Fruit fly (Drosophila melanogaster) whole organism, embryonic: ENCODE data around the gene Sam-S.
A peak's percentile ranks its signal among the peaks of the same experiment; 100 is the strongest.

Source experiments
- Abd-B ChIP-seq: fragments of 200-800 bp; sonication (Bioruptor generic); optimal IDR thresholded peaks from 2 replicates; lab custom pipeline; 2018; ENCODE audit warnings: missing biosample characterization, mild to moderate bottlenecking, missing genetic modification characterization, moderate library complexity
- Aef1 ChIP-seq: fragments of 200-800 bp; sonication (Bioruptor generic); IDR thresholded peaks from 3 replicates; pipeline ENCODE4 v1.3.6; 2022; ENCODE audit warnings: missing biosample characterization, missing genetic modification characterization
- BEAF-32 ChIP-seq: fragments of 200-800 bp; sonication (Bioruptor generic); optimal IDR thresholded peaks from 3 replicates; lab custom pipeline; 2017; ENCODE audit warnings: missing biosample characterization, missing genetic modification characterization, mild to moderate bottlenecking, moderate library complexity, missing genetic modification reagents
- CG10209 ChIP-seq: fragments of 200-800 bp; sonication (Bioruptor generic); optimal IDR thresholded peaks from 3 replicates; lab custom pipeline; 2017; ENCODE audit warnings: missing biosample characterization, mild to moderate bottlenecking, missing genetic modification characterization, missing genetic modification reagents
- CG11398 ChIP-seq: fragments of 200-800 bp; sonication (Bioruptor generic); optimal IDR thresholded peaks from 2 replicates; lab custom pipeline; 2016; ENCODE audit warnings: missing biosample characterization, missing genetic modification characterization
- CG12155 ChIP-seq: fragments of 200-800 bp; sonication (Bioruptor generic); optimal IDR thresholded peaks from 3 replicates; lab custom pipeline; 2016; ENCODE audit warnings: missing biosample characterization, missing genetic modification characterization
- CG12659 ChIP-seq: fragments of 200-800 bp; sonication (Bioruptor generic); optimal IDR thresholded peaks from 3 replicates; lab custom pipeline; 2017; ENCODE audit warnings: mild to moderate bottlenecking, missing biosample characterization, missing genetic modification reagents, missing genetic modification characterization
- CG15479 ChIP-seq: fragments of 200-800 bp; sonication (Bioruptor generic); optimal IDR thresholded peaks from 3 replicates; lab custom pipeline; 2019; ENCODE audit warnings: missing biosample characterization, mild to moderate bottlenecking, missing genetic modification characterization, moderate library complexity
- CG16863 ChIP-seq: fragments of 200-800 bp; sonication (Bioruptor generic); optimal IDR thresholded peaks from 3 replicates; lab custom pipeline; 2016; ENCODE audit warnings: missing biosample characterization, missing genetic modification characterization
- CG17829 ChIP-seq: fragments of 200-800 bp; optimal IDR thresholded peaks from 2 replicates; lab custom pipeline; 2019; ENCODE audit warnings: missing biosample characterization, mild to moderate bottlenecking, missing genetic modification characterization, moderate library complexity
- CG18599 ChIP-seq: fragments of 200-800 bp; sonication (Bioruptor generic); optimal IDR thresholded peaks from 3 replicates; lab custom pipeline; 2017; ENCODE audit warnings: missing biosample characterization, missing genetic modification characterization, mild to moderate bottlenecking, moderate library complexity, missing genetic modification reagents
- CG2120 ChIP-seq: fragments of 200-800 bp; sonication (Bioruptor generic); optimal IDR thresholded peaks from 3 replicates; lab custom pipeline; 2016; ENCODE audit warnings: missing biosample characterization, missing genetic modification characterization
- CG31388 ChIP-seq: fragments of 200-800 bp; sonication (Bioruptor generic); optimal IDR thresholded peaks from 2 replicates; lab custom pipeline; 2016; ENCODE audit warnings: missing biosample characterization, missing genetic modification characterization
- CG34224 ChIP-seq: fragments of 200-800 bp; sonication (Bioruptor generic); IDR thresholded peaks from 3 replicates; pipeline ENCODE4 v1.3.6; 2022; ENCODE audit warnings: missing biosample characterization, missing genetic modification characterization; ENCODE audit not compliant: partially characterized antibody
- CG4328 ChIP-seq: fragments of 200-800 bp; sonication (Bioruptor generic); optimal IDR thresholded peaks from 3 replicates; lab custom pipeline; 2017; ENCODE audit warnings: missing biosample characterization, missing genetic modification reagents, missing genetic modification characterization
- CG7372 ChIP-seq: fragments of 200-800 bp; sonication (Bioruptor generic); IDR thresholded peaks from 2 replicates; pipeline ENCODE4 v1.3.6; 2022; ENCODE audit warnings: missing biosample characterization, missing genetic modification characterization
- Dbx ChIP-seq: fragments of 200-800 bp; sonication (Bioruptor generic); IDR thresholded peaks from 3 replicates; pipeline ENCODE4 v1.3.6; 2022; ENCODE audit warnings: missing biosample characterization, missing genetic modification characterization
- Dek ChIP-seq: fragments of 200-800 bp; sonication (Bioruptor generic); optimal IDR thresholded peaks from 3 replicates; lab custom pipeline; 2019; ENCODE audit warnings: missing biosample characterization, mild to moderate bottlenecking, missing genetic modification characterization, moderate library complexity
- Dip2 ChIP-seq: fragments of 200-800 bp; sonication (Bioruptor generic); IDR thresholded peaks from 2 replicates; pipeline ENCODE4 v1.3.6; 2022; ENCODE audit warnings: missing biosample characterization, missing genetic modification characterization
- Doc2 ChIP-seq: fragments of 200-800 bp; sonication (Bioruptor generic); IDR thresholded peaks from 2 replicates; pipeline ENCODE4 v1.3.6; 2022; ENCODE audit warnings: missing biosample characterization, missing genetic modification characterization
- GATAe ChIP-seq: fragments of 200-800 bp; sonication (Bioruptor generic); conservative IDR thresholded peaks from 2 replicates; pipeline ENCODE4 v1.3.6; 2022; ENCODE audit warnings: missing biosample characterization, missing genetic modification characterization
- Hr78 ChIP-seq, 2 experiments: fragments of 200-800 bp in 1 of 2; fragments of >200 bp in 1 of 2; sonication (Bioruptor generic) in 1 of 2; optimal IDR thresholded peaks; 2 replicates each; lab custom pipeline; 2017 to 2019; ENCODE audit warnings: missing biosample characterization in 2 of 2, missing genetic modification characterization in 2 of 2, mild to moderate bottlenecking in 1 of 2, moderate library complexity in 1 of 2
- Jarid2 ChIP-seq: fragments of 200-800 bp; sonication (Bioruptor generic); optimal IDR thresholded peaks from 3 replicates; lab custom pipeline; 2017; ENCODE audit warnings: mild to moderate bottlenecking, missing biosample characterization, missing genetic modification reagents, missing genetic modification characterization
- Lhr ChIP-seq: fragments of 200-800 bp; sonication (Bioruptor generic); optimal IDR thresholded peaks from 3 replicates; lab custom pipeline; 2017; ENCODE audit warnings: mild to moderate bottlenecking, missing biosample characterization, missing genetic modification reagents, missing genetic modification characterization
- Oli ChIP-seq: fragments of 200-800 bp; sonication (Bioruptor generic); optimal IDR thresholded peaks from 2 replicates; lab custom pipeline; 2018; ENCODE audit warnings: missing biosample characterization, mild to moderate bottlenecking, missing genetic modification characterization, moderate library complexity
- Rfx ChIP-seq: fragments of 200-800 bp; sonication (Bioruptor generic); IDR thresholded peaks from 2 replicates; pipeline ENCODE4 v1.3.6; 2022; ENCODE audit warnings: missing biosample characterization, missing genetic modification characterization
- Sox100B ChIP-seq: fragments of 200-800 bp; sonication (Bioruptor generic); optimal IDR thresholded peaks from 3 replicates; lab custom pipeline; 2018; ENCODE audit warnings: missing biosample characterization, mild to moderate bottlenecking, missing genetic modification characterization
- Sry-δ ChIP-seq: fragments of 200-800 bp; sonication (Bioruptor generic); optimal IDR thresholded peaks from 2 replicates; lab custom pipeline; 2016; ENCODE audit warnings: missing biosample characterization, missing genetic modification characterization
- Ssrp ChIP-seq: fragments of 200-800 bp; sonication (Bioruptor generic); optimal IDR thresholded peaks from 2 replicates; lab custom pipeline; 2018; ENCODE audit warnings: missing biosample characterization, mild to moderate bottlenecking, missing genetic modification characterization, moderate library complexity
- bab2 ChIP-seq: fragments of 200-800 bp; sonication (Bioruptor generic); optimal IDR thresholded peaks from 2 replicates; lab custom pipeline; 2016; ENCODE audit warnings: missing biosample characterization, missing genetic modification characterization
- cad ChIP-seq: fragments of >200 bp; optimal IDR thresholded peaks from 2 replicates; lab custom pipeline; 2017; ENCODE audit warnings: missing biosample characterization, missing genetic modification characterization
- corto ChIP-seq: fragments of 200-800 bp; sonication (Bioruptor generic); optimal IDR thresholded peaks from 2 replicates; lab custom pipeline; 2016; ENCODE audit warnings: missing biosample characterization, mild to moderate bottlenecking, missing genetic modification characterization, moderate library complexity
- dan ChIP-seq: fragments of 200-800 bp; sonication (Bioruptor generic); IDR thresholded peaks from 2 replicates; pipeline ENCODE4 v1.3.6; 2022; ENCODE audit warnings: missing biosample characterization, missing genetic modification characterization
- dysf ChIP-seq: fragments of 200-800 bp; sonication (Bioruptor generic); IDR thresholded peaks from 3 replicates; pipeline ENCODE4 v1.3.6; 2022; ENCODE audit warnings: missing biosample characterization, missing genetic modification characterization
- gem ChIP-seq: fragments of 200-800 bp; sonication (Bioruptor generic); optimal IDR thresholded peaks from 2 replicates; lab custom pipeline; 2019; ENCODE audit warnings: missing biosample characterization, mild to moderate bottlenecking, missing genetic modification characterization, moderate library complexity
- lilli ChIP-seq: fragments of 200-800 bp; sonication (Bioruptor generic); optimal IDR thresholded peaks from 3 replicates; lab custom pipeline; 2016; ENCODE audit warnings: missing biosample characterization, missing genetic modification characterization
- odd ChIP-seq: fragments of 200-800 bp; sonication (Bioruptor generic); optimal IDR thresholded peaks from 2 replicates; lab custom pipeline; 2017; ENCODE audit warnings: missing biosample characterization, mild to moderate bottlenecking, missing genetic modification characterization
- pan ChIP-seq, 4 experiments: fragments of >200 bp in 3 of 4; fragments of 200-800 bp in 1 of 4; sonication (Bioruptor generic) in 1 of 4; optimal IDR thresholded peaks in 3 of 4; IDR thresholded peaks in 1 of 4; 2 replicates each; pipeline versions ENCODE4 v1.3.6 to Lab custom; 2017 to 2022; ENCODE audit warnings: missing biosample characterization in 2 of 4, missing genetic modification characterization in 2 of 4, mixed read lengths in 1 of 4
- peb ChIP-seq: fragments of 200-800 bp; sonication (Bioruptor generic); IDR thresholded peaks from 2 replicates; pipeline ENCODE4 v1.3.6; 2022; ENCODE audit warnings: missing biosample characterization, missing genetic modification characterization
- pita ChIP-seq: fragments of 200-800 bp; sonication (Bioruptor generic); optimal IDR thresholded peaks from 2 replicates; lab custom pipeline; 2017; ENCODE audit warnings: missing biosample characterization, mild to moderate bottlenecking, missing genetic modification characterization
- sens-2 ChIP-seq: fragments of 200-800 bp; sonication (Bioruptor generic); IDR thresholded peaks from 2 replicates; pipeline ENCODE4 v1.3.6; 2022; ENCODE audit warnings: missing biosample characterization, missing genetic modification characterization
- sim ChIP-seq: fragments of 200-800 bp; sonication (Bioruptor generic); IDR thresholded peaks from 2 replicates; pipeline ENCODE4 v1.3.6; 2022; ENCODE audit warnings: missing biosample characterization, missing genetic modification characterization
- sob ChIP-seq: fragments of 200-800 bp; sonication (Bioruptor generic); IDR thresholded peaks from 2 replicates; pipeline ENCODE4 v1.3.6; 2022; ENCODE audit warnings: missing biosample characterization, missing genetic modification characterization
- toy ChIP-seq: fragments of 200-800 bp; sonication (Bioruptor generic); IDR thresholded peaks from 2 replicates; pipeline ENCODE4 v1.3.6; 2022; ENCODE audit warnings: missing biosample characterization, missing genetic modification characterization
- unc-4 ChIP-seq: fragments of 200-800 bp; sonication (Bioruptor generic); IDR thresholded peaks from 2 replicates; pipeline ENCODE4 v1.3.6; 2022; ENCODE audit warnings: missing biosample characterization, missing genetic modification characterization; ENCODE audit not compliant: partially characterized antibody
- unpg ChIP-seq: fragments of 200-800 bp; sonication (Bioruptor generic); optimal IDR thresholded peaks from 3 replicates; lab custom pipeline; 2018; ENCODE audit warnings: missing biosample characterization, mild to moderate bottlenecking, missing genetic modification characterization, moderate library complexity

Gene Sam-S

DNA sequence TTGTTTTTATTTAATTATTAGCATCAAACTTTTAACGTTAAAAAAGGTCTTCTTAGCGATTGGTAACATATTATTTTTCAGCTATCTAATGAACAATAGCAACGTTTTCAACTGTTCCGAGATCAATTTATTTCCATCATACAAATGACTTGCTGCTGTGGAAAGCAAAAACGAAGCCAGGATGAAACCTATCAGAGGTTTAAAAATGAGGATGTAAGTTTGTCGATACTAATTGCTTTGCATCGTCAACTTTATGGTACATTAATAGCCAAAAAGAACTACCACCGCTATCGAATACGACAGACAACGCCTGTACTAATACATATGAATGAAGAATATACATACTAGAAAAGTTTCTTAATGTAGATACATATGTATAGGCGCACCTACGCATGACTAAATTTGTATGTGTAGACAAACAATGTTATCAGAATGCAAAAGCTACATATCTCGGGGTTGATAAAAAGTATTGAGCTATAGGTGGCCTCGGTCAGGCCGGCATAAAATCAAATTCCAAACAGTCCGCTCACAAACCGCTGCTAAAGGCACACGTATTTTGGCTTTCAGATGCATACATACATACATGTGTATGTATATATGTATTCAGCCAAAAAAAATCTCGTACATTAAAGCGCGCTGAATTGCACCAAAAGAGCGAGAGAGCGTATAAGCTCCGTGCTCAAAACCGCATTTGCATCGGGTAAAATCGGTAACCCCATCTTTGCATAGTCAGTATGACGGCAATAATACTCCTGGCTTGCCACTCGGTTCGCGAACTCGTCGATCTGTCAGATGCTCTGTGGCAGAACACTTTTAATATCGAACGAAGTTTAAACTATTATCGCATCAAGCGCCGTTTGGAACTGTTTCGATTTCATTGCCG, 34.6 kb upstream of the Sam-S start (continued):
- TF ChIP-seq odd (GFP tag; lab: Kevin White, UChicago) (no peak), Dip2 (GFP tag; lab: Robert Waterston, UW) (peak; percentile 86; the same call in 1 of the 2 replicates), CG16863 (GFP tag; lab: Kevin White, UChicago) (no peak), pan (optimal IDR thresholded peaks at IDR 0.05; lab: Kevin White, UChicago) (no peak), pan (GFP tag; optimal IDR thresholded peaks at IDR 0.05 in 1 of 2, IDR thresholded peaks at IDR 0.05 in 1 of 2) (peak in 1 of 2 experiments; percentile 41), Sox100B (GFP tag; lab: Kevin White, UChicago) (no peak), Sry-δ (peak; percentile 51), Dbx (0 out of 3 replicates have a peak, but pooled peaks have one; percentile 24), CG10209 (GFP tag; lab: Kevin White, UChicago) (no peak), BEAF-32 (peak; percentile 54), CG15479 (GFP tag; lab: Kevin White, UChicago) (no peak), Abd-B (no peak), CG34224 (GFP tag; lab: Robert Waterston, UW) (no peak), gem (peak; percentile 3), CG12659 (peak; percentile 29), Aef1 (no peak), pita (GFP tag; lab: Kevin White, UChicago) (peak; percentile 15), CG2120 (GFP tag; lab: Kevin White, UChicago) (peak; percentile 33), CG12155 (GFP tag; lab: Kevin White, UChicago) (no peak)

DNA sequence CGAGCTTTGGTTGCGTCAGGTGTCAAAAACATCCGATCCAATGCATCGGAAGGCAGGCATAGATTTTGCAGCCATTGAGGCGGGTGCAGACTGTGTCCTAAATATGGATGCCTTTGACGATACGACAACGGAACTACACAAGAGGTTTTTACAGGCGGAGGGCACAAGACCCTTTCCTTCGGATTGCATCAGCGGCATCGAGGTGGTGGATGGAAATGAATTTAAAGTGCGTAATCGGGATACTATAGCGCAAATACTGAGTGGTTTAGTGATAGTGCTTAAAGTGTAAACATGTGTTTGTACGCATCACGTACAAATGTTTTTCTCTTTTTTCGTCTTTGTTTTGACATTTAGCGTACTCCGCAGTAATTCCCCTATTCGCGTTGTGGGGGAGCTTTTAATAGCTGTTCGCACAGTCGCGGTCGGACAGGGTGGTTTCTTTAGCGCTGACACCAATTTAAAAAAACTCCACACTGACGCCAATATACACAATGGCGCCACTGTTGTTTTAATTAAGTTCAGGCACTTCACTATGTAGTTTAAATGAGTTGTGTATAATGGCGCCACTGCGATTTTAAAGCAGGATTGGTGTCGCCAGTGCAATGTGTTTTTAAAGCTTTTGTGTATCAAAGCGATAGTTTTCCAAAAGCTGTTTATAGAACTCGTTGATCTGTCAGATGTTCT, 33.8 kb upstream of the Sam-S start:
- peak; percentile 78 for TF ChIP-seq Sry-δ
- peak; percentile 70 for TF ChIP-seq Lhr (GFP tag; lab: Kevin White, UChicago)
- TF ChIP-seq bab2, result peak; percentile 42
- TF ChIP-seq CG7372 (GFP tag; lab: Robert Waterston, UW), result peak; percentile 22; the same call in 1 of the 2 replicates
- TF ChIP-seq Ssrp (tag; lab: Kevin White, UChicago), result no peak
- peak; percentile 35 for TF ChIP-seq Dek (tag; lab: Kevin White, UChicago)
- no peak for TF ChIP-seq Jarid2 (GFP tag; lab: Kevin White, UChicago)
- TF ChIP-seq sens-2 (GFP tag; lab: Robert Waterston, UW), result no peak
- TF ChIP-seq Aef1, result no peak
- no peak for TF ChIP-seq corto (GFP tag; lab: Kevin White, UChicago)
- peak; percentile 49 for TF ChIP-seq unpg (GFP tag; lab: Kevin White, UChicago)
- TF ChIP-seq CG4328 (GFP tag; lab: Kevin White, UChicago), result no peak
- no peak for TF ChIP-seq cad (GFP tag; lab: Kevin White, UChicago)
- 0 out of 2 replicates have a peak, but pooled peaks have one; percentile 6 for TF ChIP-seq peb (GFP tag; lab: Robert Waterston, UW)
- no peak for TF ChIP-seq Hr78 (GFP tag; optimal IDR thresholded peaks at IDR 0.05; lab: Kevin White, UChicago)
- TF ChIP-seq Rfx (GFP tag; lab: Robert Waterston, UW), result peak; percentile 80; the same call in 1 of the 2 replicates
- TF ChIP-seq Doc2 (GFP tag; lab: Robert Waterston, UW), result no peak
- peak; percentile 61 for TF ChIP-seq sob
- peak; percentile 71 for TF ChIP-seq lilli (GFP tag; lab: Kevin White, UChicago)
- TF ChIP-seq CG18599 (GFP tag; lab: Kevin White, UChicago), result peak; percentile 56
- no peak for TF ChIP-seq CG31388 (GFP tag; lab: Kevin White, UChicago)
- no peak for TF ChIP-seq Oli (tag; lab: Kevin White, UChicago)
- no peak for TF ChIP-seq dan (GFP tag; lab: Robert Waterston, UW)
- TF ChIP-seq unc-4 (GFP tag; lab: Robert Waterston, UW), result peak; percentile 66
- TF ChIP-seq toy (GFP tag; lab: Robert Waterston, UW), result no peak
- no peak for TF ChIP-seq CG11398 (GFP tag; lab: Kevin White, UChicago)
- TF ChIP-seq dysf (GFP tag; lab: Robert Waterston, UW), result peak; percentile 62; the same call in 2 of the 3 replicates
- TF ChIP-seq GATAe (GFP tag; lab: Robert Waterston, UW), result no peak
- no peak for TF ChIP-seq sim (GFP tag; lab: Robert Waterston, UW)
- TF ChIP-seq CG17829 (tag; lab: Kevin White, UChicago), result no peak
